Worm (Caenorhabditis elegans): ENCODE measurements around the gene R10E9.2.

The R10E9.2 gene

DNA sequence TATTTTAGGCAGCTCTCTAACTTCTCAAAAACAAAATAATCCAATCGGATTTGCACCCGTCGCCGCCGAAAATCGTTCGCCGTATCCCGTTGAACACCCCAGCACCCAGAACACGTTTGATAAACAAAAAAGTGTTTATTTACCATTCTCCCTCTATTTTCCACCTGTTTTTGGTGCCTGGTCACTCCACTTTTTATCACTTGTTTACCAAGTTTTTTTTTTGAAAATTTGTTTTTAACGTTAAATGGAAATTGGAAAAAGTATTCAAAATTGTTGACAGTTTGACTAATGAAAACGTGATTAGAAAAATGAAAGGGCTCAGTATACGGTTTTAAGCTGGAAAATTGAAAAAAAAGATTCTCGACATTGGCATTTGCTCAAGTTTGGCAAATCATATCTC, 10.9 kb upstream of the R10E9.2 start:
- no peak for TF ChIP-seq lin-11 (tag; optimal IDR thresholded peaks at IDR 0.05)
- no peak for TF ChIP-seq hlh-30 (tag; optimal IDR thresholded peaks at IDR 0.05; ENCODE audit: insufficient read depth)
- no peak for TF ChIP-seq unc-86 (tag; optimal IDR thresholded peaks at IDR 0.05)
- TF ChIP-seq fax-1 (tag; optimal IDR thresholded peaks at IDR 0.05): no peak
- no peak for TF ChIP-seq ceh-9 (tag; optimal IDR thresholded peaks at IDR 0.05)
- TF ChIP-seq ceh-6 (GFP tag; optimal IDR thresholded peaks at IDR 0.05): no peak
- TF ChIP-seq elt-4 (tag; optimal IDR thresholded peaks at IDR 0.05): no peak

ce11 chrIII:3974503-3974902, 10.4 kb upstream of the R10E9.2 start:
- TF ChIP-seq nfya-1 (tag; optimal IDR thresholded peaks at IDR 0.05) (peak; percentile 79), pha-2 (tag; optimal IDR thresholded peaks at IDR 0.05) (no peak)

DNA sequence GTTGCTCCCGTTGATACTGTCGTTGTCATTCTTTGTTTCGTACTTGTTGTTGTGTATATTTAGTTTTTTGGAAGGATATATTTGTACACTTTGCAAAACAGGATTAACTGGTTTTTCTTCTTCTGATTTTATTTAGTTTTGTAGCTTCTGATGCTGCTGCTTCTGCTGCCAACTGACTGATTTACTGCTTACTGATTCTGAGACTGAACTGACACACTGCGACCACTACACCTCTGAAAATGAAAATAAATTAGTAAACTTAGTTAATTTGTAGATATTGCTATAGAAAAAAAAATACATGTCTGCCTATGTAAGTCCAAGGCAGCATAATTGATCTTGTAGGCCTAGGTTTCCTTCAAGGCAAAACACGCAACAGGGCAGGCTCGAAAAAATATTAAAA, 8.6 kb upstream of the R10E9.2 start, which contains the start of gene R10E9.4:
TSS of gene R10E9.4 (minus strand) at position 101 of the 400 bp plus-strand sequence.
- TF ChIP-seq madf-2 (tag; optimal IDR thresholded peaks at IDR 0.05) (no peak), unc-3 (GFP tag; conservative IDR thresholded peaks at IDR 0.05) (no peak), unc-3 (tag; optimal IDR thresholded peaks at IDR 0.05) (no peak), ceh-48 (tag; optimal IDR thresholded peaks at IDR 0.05) (no peak), pha-4 (tag; optimal IDR thresholded peaks at IDR 0.05) (no peak)

DNA sequence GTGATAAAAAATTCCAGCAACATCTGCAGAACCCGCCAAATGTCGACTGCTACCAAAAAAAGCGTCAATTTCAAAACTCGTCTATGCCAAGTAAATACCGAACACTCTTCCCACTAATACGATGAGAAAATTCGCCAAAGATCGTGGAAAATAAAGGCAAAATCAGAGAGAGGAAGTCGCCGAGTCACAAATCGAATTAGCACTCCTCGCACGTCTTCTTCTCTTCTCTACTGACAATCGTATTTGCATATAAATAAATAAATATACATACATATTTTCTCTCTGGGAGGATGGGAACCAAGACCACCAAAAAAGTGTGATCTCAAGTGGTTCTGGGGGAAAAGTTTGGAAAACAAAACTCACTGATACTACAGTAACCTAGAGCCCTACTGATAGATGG, 6.3 kb upstream of the R10E9.2 start:
- no peak for TF ChIP-seq gmeb-2 (tag; optimal IDR thresholded peaks at IDR 0.05)
- TF ChIP-seq unc-42 (tag; optimal IDR thresholded peaks at IDR 0.05): peak; percentile 89

- TF ChIP-seq Y22D7AL.16 (tag; optimal IDR thresholded peaks at IDR 0.05): no peak
- TF ChIP-seq pag-3 (tag; optimal IDR thresholded peaks at IDR 0.05; ENCODE audit: borderline replicate concordance): no peak
- TF ChIP-seq lim-6 (tag; optimal IDR thresholded peaks at IDR 0.05): no peak
- TF ChIP-seq nhr-232 (tag; optimal IDR thresholded peaks at IDR 0.05): no peak
- no peak for TF ChIP-seq ama-1 (optimal IDR thresholded peaks at IDR 0.05)
- no peak for TF ChIP-seq ceh-45 (GFP tag; IDR thresholded peaks at IDR 0.05)
- no peak for TF ChIP-seq gmeb-2 (tag; optimal IDR thresholded peaks at IDR 0.05)
- TF ChIP-seq ttx-3 (tag; optimal IDR thresholded peaks at IDR 0.05): no peak
- TF ChIP-seq C38D4.7 (GFP tag; optimal IDR thresholded peaks at IDR 0.05): no peak
- TF ChIP-seq ceh-14 (tag; optimal IDR thresholded peaks at IDR 0.05): no peak
- no peak for TF ChIP-seq C08G9.2 (tag; optimal IDR thresholded peaks at IDR 0.05)
- no peak for TF ChIP-seq K02D7.2 (tag; optimal IDR thresholded peaks at IDR 0.05)
- TF ChIP-seq lin-11 (tag; optimal IDR thresholded peaks at IDR 0.05): no peak
- no peak for TF ChIP-seq ceh-2 (tag; optimal IDR thresholded peaks at IDR 0.05)
- no peak for TF ChIP-seq rnt-1 (tag; optimal IDR thresholded peaks at IDR 0.05)
These were observed 5.0 kb upstream of the R10E9.2 start for ce11 chrIII:3969133-3969532.

ce11 chrIII:3966143-3966542, 2.0 kb upstream of the R10E9.2 start:
- TF ChIP-seq sox-4 (tag; optimal IDR thresholded peaks at IDR 0.05): no peak
- TF ChIP-seq fax-1 (tag; optimal IDR thresholded peaks at IDR 0.05): no peak
- no peak for TF ChIP-seq pha-4 (tag; optimal IDR thresholded peaks at IDR 0.05)
- no peak for TF ChIP-seq nhr-232 (tag; optimal IDR thresholded peaks at IDR 0.05)
- TF ChIP-seq mec-3 (tag; optimal IDR thresholded peaks at IDR 0.05; ENCODE audit: borderline replicate concordance): no peak
- no peak for TF ChIP-seq dmd-4 (tag; optimal IDR thresholded peaks at IDR 0.05; ENCODE audit: borderline replicate concordance)
- no peak for TF ChIP-seq ceh-14 (tag; optimal IDR thresholded peaks at IDR 0.05)

ce11 chrIII:3959987-3960386, 4.2 kb downstream of the R10E9.2 start, which contains the start of gene R10E9.3:
Gene R10E9.3, plus strand, starts transcription at chrIII:3960221.
- TF ChIP-seq ztf-16 (tag; optimal IDR thresholded peaks at IDR 0.05) (no peak), gmeb-2 (tag; optimal IDR thresholded peaks at IDR 0.05) (no peak), ceh-34 (tag; optimal IDR thresholded peaks at IDR 0.05) (no peak), pha-2 (tag; optimal IDR thresholded peaks at IDR 0.05) (no peak), elt-4 (tag; optimal IDR thresholded peaks at IDR 0.05) (no peak), ttx-3 (tag; optimal IDR thresholded peaks at IDR 0.05) (no peak), elt-2 (tag; optimal IDR thresholded peaks at IDR 0.05) (peak; percentile 34), hlh-30 (tag; optimal IDR thresholded peaks at IDR 0.05; ENCODE audit: insufficient read depth) (peak; percentile 31)

Measured in whole organism, late embryonic.